Fruit fly (Drosophila melanogaster): ENCODE data around the gene CG12605.

Gene CG12605

DNA sequence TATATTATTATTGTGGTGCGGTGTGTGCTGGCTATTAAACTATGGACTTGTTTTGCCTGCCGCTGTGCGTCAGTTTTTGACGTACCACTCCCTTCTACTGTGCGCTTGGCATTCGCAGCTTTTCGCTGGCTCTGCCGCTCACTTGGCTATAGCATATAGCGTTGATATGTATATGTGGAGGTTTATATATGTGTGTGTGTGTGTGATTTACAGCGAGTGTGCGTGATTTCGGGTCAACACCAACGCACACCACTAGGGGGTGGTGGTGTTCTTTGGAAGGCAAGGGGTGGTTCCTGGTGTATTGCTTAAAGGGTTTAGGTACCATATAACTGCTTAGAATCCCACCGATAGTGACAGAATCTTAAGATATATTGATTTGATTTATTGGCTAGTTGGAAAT lies at the start of gene CG12605:
CG12605 (minus strand) TSS at position 101 of the 400 bp plus-strand sequence.
- no peak for TF ChIP-seq EcR (GFP tag; optimal IDR thresholded peaks at IDR 0.05)
- TF ChIP-seq usp (GFP tag; optimal IDR thresholded peaks at IDR 0.05), result no peak
- TF ChIP-seq CG8478 (optimal IDR thresholded peaks at IDR 0.05), result no peak
- no peak for TF ChIP-seq Dll (optimal IDR thresholded peaks at IDR 0.05)
- TF ChIP-seq pan (optimal IDR thresholded peaks at IDR 0.05), result no peak
- no peak for TF ChIP-seq psq (optimal IDR thresholded peaks at IDR 0.05)

DNA sequence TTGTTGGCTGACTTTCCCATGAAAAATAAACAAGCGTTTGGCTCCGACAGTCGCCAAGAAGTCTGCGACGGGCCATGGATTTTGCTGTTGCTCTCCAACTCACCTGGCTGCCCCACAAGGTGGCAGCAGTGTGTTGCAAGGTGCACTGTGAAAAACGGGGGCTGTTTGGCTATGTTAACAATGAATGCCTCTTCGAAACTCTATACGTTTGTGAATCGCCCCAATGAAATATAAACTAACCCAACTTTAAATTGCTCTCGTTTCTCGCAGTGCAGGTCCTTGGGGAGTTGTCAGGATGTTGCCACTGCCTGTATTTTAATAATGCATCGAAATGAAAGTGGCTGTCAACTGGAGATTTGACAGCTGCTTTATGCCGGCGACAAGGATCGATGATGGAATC lies 49.8 kb upstream of the CG12605 start:
- TF ChIP-seq EcR (GFP tag; optimal IDR thresholded peaks at IDR 0.05) (no peak), CG8478 (optimal IDR thresholded peaks at IDR 0.05) (no peak), usp (GFP tag; optimal IDR thresholded peaks at IDR 0.05) (no peak)

dm6 chr3L:4010122-4010521 lies 45.6 kb upstream of the CG12605 start:
- TF ChIP-seq EcR (GFP tag; optimal IDR thresholded peaks at IDR 0.05) (no peak), CG8478 (optimal IDR thresholded peaks at IDR 0.05) (no peak), usp (GFP tag; optimal IDR thresholded peaks at IDR 0.05) (no peak), Dll (optimal IDR thresholded peaks at IDR 0.05) (no peak), pan (optimal IDR thresholded peaks at IDR 0.05) (no peak)

dm6 chr3L:4007256-4007655 lies 42.7 kb upstream of the CG12605 start:
- TF ChIP-seq pan (optimal IDR thresholded peaks at IDR 0.05), result no peak
- TF ChIP-seq psq (optimal IDR thresholded peaks at IDR 0.05), result no peak
- TF ChIP-seq CG8478 (optimal IDR thresholded peaks at IDR 0.05), result no peak
- no peak for TF ChIP-seq Dll (optimal IDR thresholded peaks at IDR 0.05)
- TF ChIP-seq usp (GFP tag; optimal IDR thresholded peaks at IDR 0.05), result no peak
- no peak for TF ChIP-seq EcR (GFP tag; optimal IDR thresholded peaks at IDR 0.05)

- TF ChIP-seq psq (optimal IDR thresholded peaks at IDR 0.05) (no peak), Dll (optimal IDR thresholded peaks at IDR 0.05) (no peak), EcR (GFP tag; optimal IDR thresholded peaks at IDR 0.05) (no peak)
Measured at dm6 chr3L:4003316-4003715, 38.7 kb upstream of the CG12605 start, which contains the start of gene CG14985. CG14985 (plus strand) TSS chr3L:4003474.

DNA sequence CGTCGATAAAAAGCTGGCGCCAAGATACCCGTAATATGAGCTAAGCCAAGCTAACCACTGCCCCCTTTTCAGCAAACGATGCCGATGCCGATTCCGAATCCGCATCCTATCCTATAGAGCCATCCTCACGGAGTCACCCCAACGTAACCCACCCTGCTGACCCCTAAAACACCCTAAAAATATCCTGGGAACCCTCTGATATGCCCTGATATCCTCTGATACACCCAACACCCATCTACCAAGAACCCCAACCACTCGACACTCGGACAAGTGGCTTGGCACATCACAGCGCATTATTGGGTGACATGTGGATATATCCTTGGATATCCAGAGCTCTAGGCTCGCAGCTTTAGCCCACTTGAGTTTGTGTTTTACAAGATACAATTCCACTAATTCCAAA lies 36.9 kb upstream of the CG12605 start:
- TF ChIP-seq pan (optimal IDR thresholded peaks at IDR 0.05) (no peak), CG8478 (optimal IDR thresholded peaks at IDR 0.05) (no peak), EcR (GFP tag; optimal IDR thresholded peaks at IDR 0.05) (no peak), Dll (optimal IDR thresholded peaks at IDR 0.05) (no peak), usp (GFP tag; optimal IDR thresholded peaks at IDR 0.05) (no peak), psq (optimal IDR thresholded peaks at IDR 0.05) (no peak)

DNA sequence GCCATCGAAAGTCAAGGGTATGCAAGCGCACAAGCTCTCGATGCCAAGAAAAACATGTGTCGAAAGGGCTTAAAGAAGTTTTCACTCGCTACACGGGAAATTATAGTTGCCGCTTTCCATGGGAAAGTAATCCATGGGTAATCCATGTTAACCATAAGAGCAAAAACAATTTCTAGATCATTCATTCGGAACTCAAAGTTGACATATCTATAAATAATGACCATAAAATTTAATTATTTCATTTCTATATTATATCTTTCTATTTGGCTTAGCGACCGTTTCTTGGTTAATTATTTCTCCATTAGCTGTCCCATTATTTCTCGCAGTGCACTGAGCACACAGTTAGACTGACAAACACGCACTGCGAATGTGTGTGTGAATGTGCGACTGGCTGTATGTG lies 36.1 kb upstream of the CG12605 start:
- TF ChIP-seq pan (optimal IDR thresholded peaks at IDR 0.05) (no peak), EcR (GFP tag; optimal IDR thresholded peaks at IDR 0.05) (no peak), usp (GFP tag; optimal IDR thresholded peaks at IDR 0.05) (no peak), Dll (optimal IDR thresholded peaks at IDR 0.05) (no peak), CG8478 (optimal IDR thresholded peaks at IDR 0.05) (no peak), psq (optimal IDR thresholded peaks at IDR 0.05) (no peak)

dm6 chr3L:3995554-3995953 lies 31.0 kb upstream of the CG12605 start:
- no peak for TF ChIP-seq Dll (optimal IDR thresholded peaks at IDR 0.05)
- no peak for TF ChIP-seq EcR (GFP tag; optimal IDR thresholded peaks at IDR 0.05)
- TF ChIP-seq pan (optimal IDR thresholded peaks at IDR 0.05), result no peak
- no peak for TF ChIP-seq CG8478 (optimal IDR thresholded peaks at IDR 0.05)
- no peak for TF ChIP-seq psq (optimal IDR thresholded peaks at IDR 0.05)
- TF ChIP-seq usp (GFP tag; optimal IDR thresholded peaks at IDR 0.05), result no peak

dm6 chr3L:3983466-3983946 lies 18.9 kb upstream of the CG12605 start, which contains the start of gene scrt:
scrt (plus strand) TSS chr3L:3983896.
- no peak for TF ChIP-seq pan (optimal IDR thresholded peaks at IDR 0.05)
- no peak for TF ChIP-seq EcR (GFP tag; optimal IDR thresholded peaks at IDR 0.05)
- TF ChIP-seq psq (optimal IDR thresholded peaks at IDR 0.05), result no peak
- no peak for TF ChIP-seq CG8478 (optimal IDR thresholded peaks at IDR 0.05)

DNA sequence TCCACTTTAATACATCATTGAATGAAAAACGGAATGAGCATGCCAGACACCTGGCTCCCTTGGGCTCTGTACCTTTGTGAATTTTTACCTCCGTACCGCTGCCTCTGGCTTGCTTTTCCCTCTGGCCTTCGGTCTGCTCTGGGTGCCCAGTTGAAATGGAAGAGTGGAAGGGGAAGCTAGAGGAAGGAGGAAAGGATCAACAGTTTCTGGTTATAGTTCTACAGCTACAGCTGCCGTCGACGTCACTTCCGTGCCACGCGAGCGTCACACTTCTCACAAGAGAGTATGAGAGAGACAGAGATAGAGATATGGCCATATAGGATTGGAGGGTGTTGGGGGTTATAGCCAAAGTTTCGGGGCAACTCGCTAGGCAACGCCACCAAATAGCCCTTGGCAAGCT lies 15.5 kb upstream of the CG12605 start:
- TF ChIP-seq psq (optimal IDR thresholded peaks at IDR 0.05), result no peak
- no peak for TF ChIP-seq CG8478 (optimal IDR thresholded peaks at IDR 0.05)
- TF ChIP-seq usp (GFP tag; optimal IDR thresholded peaks at IDR 0.05), result no peak
- TF ChIP-seq pan (optimal IDR thresholded peaks at IDR 0.05), result no peak
- no peak for TF ChIP-seq EcR (GFP tag; optimal IDR thresholded peaks at IDR 0.05)
- TF ChIP-seq Dll (optimal IDR thresholded peaks at IDR 0.05), result no peak

DNA sequence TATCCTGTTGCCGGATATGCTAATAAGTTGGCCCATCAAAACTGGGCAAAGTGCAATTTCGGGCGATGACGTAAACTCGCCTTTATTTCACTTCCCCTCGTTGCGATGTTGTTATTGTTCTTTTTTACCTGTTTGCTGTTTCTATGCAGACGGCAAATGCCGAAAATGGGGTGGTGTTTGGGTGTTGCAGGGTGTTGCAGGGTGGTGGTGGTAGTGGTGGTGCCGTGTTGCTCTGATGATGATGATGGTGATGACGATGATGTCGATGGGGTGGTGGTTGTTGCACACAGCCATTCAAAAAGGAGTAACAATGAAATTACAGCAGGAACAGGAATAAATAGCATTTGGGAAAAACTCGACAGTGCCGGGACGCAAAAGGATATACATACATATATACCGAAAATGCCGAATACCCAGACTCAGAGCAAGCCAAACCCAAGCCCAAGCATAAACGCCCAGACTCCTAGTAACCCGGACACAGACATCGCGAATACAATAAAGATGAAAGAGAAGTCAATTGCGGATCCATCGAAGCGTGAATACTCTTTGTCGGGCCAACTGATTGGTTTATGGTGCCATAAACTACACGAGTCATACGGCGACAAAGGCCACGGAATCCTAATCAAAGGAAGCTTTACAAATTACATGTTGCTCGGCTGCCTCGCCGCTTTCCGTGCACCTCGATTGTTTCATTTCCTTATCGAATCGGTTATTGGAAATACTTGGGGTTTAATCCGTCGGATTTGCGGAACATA lies 14.4 kb upstream of the CG12605 start:
- no peak for TF ChIP-seq CG8478 (optimal IDR thresholded peaks at IDR 0.05)
- TF ChIP-seq Dll (optimal IDR thresholded peaks at IDR 0.05), result no peak
- no peak for TF ChIP-seq EcR (GFP tag; optimal IDR thresholded peaks at IDR 0.05)
- TF ChIP-seq pan (optimal IDR thresholded peaks at IDR 0.05), result no peak
- no peak for TF ChIP-seq psq (optimal IDR thresholded peaks at IDR 0.05)
- no peak for TF ChIP-seq usp (GFP tag; optimal IDR thresholded peaks at IDR 0.05)

dm6 chr3L:3977622-3978355 lies 13.2 kb upstream of the CG12605 start:
- TF ChIP-seq psq (optimal IDR thresholded peaks at IDR 0.05), result no peak
- TF ChIP-seq EcR (GFP tag; optimal IDR thresholded peaks at IDR 0.05), result no peak
- TF ChIP-seq usp (GFP tag; optimal IDR thresholded peaks at IDR 0.05), result no peak
- TF ChIP-seq pan (optimal IDR thresholded peaks at IDR 0.05), result no peak
- no peak for TF ChIP-seq CG8478 (optimal IDR thresholded peaks at IDR 0.05)
- TF ChIP-seq Dll (optimal IDR thresholded peaks at IDR 0.05), result no peak
